Worm (Caenorhabditis elegans): ENCODE results near the gene B0432.1.

- TF ChIP-seq skn-1 (tag; optimal IDR thresholded peaks at IDR 0.05) (no peak), nhr-11 (tag; optimal IDR thresholded peaks at IDR 0.05) (no peak), ama-1 (optimal IDR thresholded peaks at IDR 0.05) (no peak), ztf-11 (tag; optimal IDR thresholded peaks at IDR 0.05) (no peak), R02D3.7 (tag; optimal IDR thresholded peaks at IDR 0.05) (no peak), peb-1 (tag; optimal IDR thresholded peaks at IDR 0.05) (no peak), lin-13 (GFP tag; optimal IDR thresholded peaks at IDR 0.05) (no peak), nhr-129 (tag; optimal IDR thresholded peaks at IDR 0.05) (no peak), nhr-237 (tag; optimal IDR thresholded peaks at IDR 0.05) (no peak), nhr-6 (tag; optimal IDR thresholded peaks at IDR 0.05) (no peak), unc-39 (tag; optimal IDR thresholded peaks at IDR 0.05) (no peak)
Observed at ce11 chrII:283594-283993, 13.6 kb upstream of the B0432.1 start, which contains the start of gene B0432.9.
